Fruit fly (Drosophila melanogaster) whole organism, embryonic: Measurements from ENCODE around the gene CG45078.

ENCODE experiments used
- CG1647 ChIP-seq: fragments of 200-800 bp; sonication (Bioruptor generic); optimal IDR thresholded peaks from 3 replicates; lab custom pipeline; 2016; ENCODE audit warnings: missing biosample characterization, missing genetic modification characterization
- CG2678 ChIP-seq: fragments of 200-800 bp; sonication (Bioruptor generic); optimal IDR thresholded peaks from 3 replicates; lab custom pipeline; 2019; ENCODE audit warnings: missing biosample characterization, mild to moderate bottlenecking, missing genetic modification characterization, moderate library complexity
- Myb ChIP-seq: fragments of 200-800 bp; sonication (Bioruptor generic); optimal IDR thresholded peaks from 2 replicates; lab custom pipeline; 2016; ENCODE audit warnings: missing biosample characterization, missing genetic modification characterization
- Side ChIP-seq: fragments of 200-800 bp; sonication (Bioruptor generic); optimal IDR thresholded peaks from 2 replicates; lab custom pipeline; 2016; ENCODE audit warnings: missing biosample characterization, missing genetic modification characterization
- Usf ChIP-seq: fragments of 200-800 bp; sonication (Bioruptor generic); optimal IDR thresholded peaks from 2 replicates; lab custom pipeline; 2017; ENCODE audit warnings: missing genotype, missing biosample characterization, missing genetic modification characterization
- abd-A ChIP-seq: fragments of 200-800 bp; sonication (Bioruptor generic); optimal IDR thresholded peaks from 3 replicates; lab custom pipeline; 2019; ENCODE audit warnings: missing biosample characterization, mild to moderate bottlenecking, missing genetic modification characterization, moderate library complexity
- nerfin-2 ChIP-seq: fragments of 200-800 bp; sonication (Bioruptor generic); IDR thresholded peaks from 2 replicates; pipeline ENCODE4 v1.3.6; 2022; ENCODE audit warnings: missing biosample characterization, missing genetic modification characterization; ENCODE audit not compliant: partially characterized antibody
- pb ChIP-seq: fragments of 200-800 bp; sonication (Bioruptor generic); optimal IDR thresholded peaks from 3 replicates; lab custom pipeline; 2016; ENCODE audit warnings: missing biosample characterization, missing genetic modification characterization
- wdn ChIP-seq: fragments of 200-800 bp; sonication (Bioruptor generic); IDR thresholded peaks from 2 replicates; pipeline ENCODE4 v1.3.6; 2022; ENCODE audit warnings: missing biosample characterization, missing genetic modification characterization

dm6 chr3R:10784058-10784499 lies 6.9 kb upstream of the CG45078 start, which contains the start of the genes mRpL37 and Rbp1:
- TF ChIP-seq CG2678 (tag; lab: Kevin White, UChicago) (peak; percentile 82), CG1647 (GFP tag; lab: Kevin White, UChicago) (peak; percentile 33), abd-A (tag; lab: Kevin White, UChicago) (no peak), Myb (GFP tag; lab: Kevin White, UChicago) (no peak), Side (no peak), wdn (GFP tag; lab: Robert Waterston, UW) (no peak), Usf (GFP tag; lab: Kevin White, UChicago) (peak; percentile 51), nerfin-2 (GFP tag; lab: Robert Waterston, UW) (peak; percentile 50; the same call in 1 of the 2 replicates), pb (GFP tag; lab: Kevin White, UChicago) (no peak)
